Worm (Caenorhabditis elegans) whole organism, L4/young adult: Measurements from ENCODE around the gene ugtp-1.

ENCODE experiments used
- W03F9.2 ChIP-seq: fragments of 150-350 bp; optimal IDR thresholded peaks from 2 replicates; lab custom pipeline; 2014; ENCODE audit warnings: missing biosample characterization, missing genetic modification characterization
- dao-5 ChIP-seq: sonication (generic microtip); optimal IDR thresholded peaks from 2 replicates; lab custom pipeline; 2016; ENCODE audit warnings: missing genotype, missing genetic modification characterization, moderate library complexity, missing compliant biosample characterization
- him-1 ChIP-seq: sonication (generic microtip); optimal IDR thresholded peaks from 2 replicates; lab custom pipeline; 2016; ENCODE audit warnings: missing genotype, missing genetic modification reagents, missing genetic modification characterization, missing compliant biosample characterization

- no peak for TF ChIP-seq W03F9.2 (tag; lab: Kevin White, UChicago)
- peak; percentile 10 for TF ChIP-seq him-1 (tag; lab: Kevin White, UChicago)
- TF ChIP-seq dao-5 = no peak
Measured at ce11 chrIII:8788690-8789089, 38.2 kb upstream of the ugtp-1 start.
